Fruit fly (Drosophila melanogaster) whole organism, prepupa: Measurements from ENCODE around the gene CG13898.

Experiments used
- Blimp-1 ChIP-seq: fragments of 200-800 bp; sonication (Bioruptor generic); optimal IDR thresholded peaks from 3 replicates; lab custom pipeline; 2017; ENCODE audit warnings: missing biosample characterization, missing genetic modification characterization, mild to moderate bottlenecking, moderate library complexity, missing genetic modification reagents
- CG10669 ChIP-seq: fragments of 200-800 bp; sonication (Bioruptor generic); optimal IDR thresholded peaks from 3 replicates; lab custom pipeline; 2018; ENCODE audit warnings: missing biosample characterization, mild to moderate bottlenecking, missing genetic modification characterization, moderate library complexity
- CG11294 ChIP-seq: fragments of 200-800 bp; sonication (Bioruptor generic); IDR thresholded peaks from 2 replicates; pipeline ENCODE4 v1.3.6; 2022; ENCODE audit warnings: missing biosample characterization, missing genetic modification characterization
- CG11902 ChIP-seq: fragments of 200-800 bp; sonication (Bioruptor generic); optimal IDR thresholded peaks from 3 replicates; lab custom pipeline; 2016; ENCODE audit warnings: missing biosample characterization, missing genetic modification characterization
- CG15336 ChIP-seq: fragments of 200-800 bp; sonication (Bioruptor generic); IDR thresholded peaks from 2 replicates; pipeline ENCODE4 v1.3.6; 2022; ENCODE audit warnings: missing biosample characterization, missing genetic modification characterization
- CG1621 ChIP-seq: fragments of 200-800 bp; sonication (Bioruptor generic); optimal IDR thresholded peaks from 3 replicates; lab custom pipeline; 2018; ENCODE audit warnings: missing biosample characterization, mild to moderate bottlenecking, missing genetic modification characterization
- CG31627 ChIP-seq: fragments of 200-800 bp; sonication (Bioruptor generic); optimal IDR thresholded peaks from 3 replicates; lab custom pipeline; 2016; ENCODE audit warnings: missing biosample characterization, missing genetic modification characterization
- CG32006 ChIP-seq: fragments of 200-800 bp; sonication (Bioruptor generic); optimal IDR thresholded peaks from 3 replicates; lab custom pipeline; 2017; ENCODE audit warnings: missing biosample characterization, mild to moderate bottlenecking, missing genetic modification characterization
- CG34406 ChIP-seq: fragments of 200-800 bp; sonication (Bioruptor generic); optimal IDR thresholded peaks from 3 replicates; lab custom pipeline; 2016; ENCODE audit warnings: missing biosample characterization, missing genetic modification characterization
- CG3919 ChIP-seq: fragments of 200-800 bp; sonication (Bioruptor generic); optimal IDR thresholded peaks from 3 replicates; lab custom pipeline; 2016; ENCODE audit warnings: missing biosample characterization, missing genetic modification characterization
- CG4318 ChIP-seq: fragments of 200-800 bp; sonication (Bioruptor generic); optimal IDR thresholded peaks from 3 replicates; lab custom pipeline; 2017; ENCODE audit warnings: missing biosample characterization, mild to moderate bottlenecking, missing genetic modification characterization
- CG6163 ChIP-seq: fragments of 200-800 bp; sonication (Bioruptor generic); IDR thresholded peaks from 3 replicates; pipeline ENCODE4 v1.3.6; 2022; ENCODE audit warnings: missing biosample characterization, missing genetic modification characterization
- CG6276 ChIP-seq: fragments of 200-800 bp; sonication (Bioruptor generic); optimal IDR thresholded peaks from 2 replicates; lab custom pipeline; 2017; ENCODE audit warnings: missing biosample characterization, mild to moderate bottlenecking, missing genetic modification characterization
- CG6792 ChIP-seq: fragments of 200-800 bp; sonication (Bioruptor generic); optimal IDR thresholded peaks from 3 replicates; lab custom pipeline; 2016; ENCODE audit warnings: missing biosample characterization, missing genetic modification characterization
- CG6854 ChIP-seq: fragments of 200-800 bp; sonication (Bioruptor generic); optimal IDR thresholded peaks from 2 replicates; lab custom pipeline; 2017; ENCODE audit warnings: missing biosample characterization, mild to moderate bottlenecking, missing genetic modification characterization
- CG7368 ChIP-seq: fragments of 200-800 bp; sonication (Bioruptor generic); optimal IDR thresholded peaks from 3 replicates; lab custom pipeline; 2016; ENCODE audit warnings: missing biosample characterization, missing genetic modification characterization
- CG8119 ChIP-seq: fragments of 200-800 bp; sonication (Bioruptor generic); IDR thresholded peaks from 3 replicates; pipeline ENCODE4 v1.3.6; 2022; ENCODE audit warnings: missing biosample characterization, missing genetic modification characterization
- CG8319 ChIP-seq: fragments of 200-800 bp; sonication (Bioruptor generic); optimal IDR thresholded peaks from 3 replicates; lab custom pipeline; 2016; ENCODE audit warnings: missing biosample characterization, missing genetic modification characterization
- CG8632 ChIP-seq: fragments of 200-800 bp; sonication (Bioruptor generic); optimal IDR thresholded peaks from 3 replicates; lab custom pipeline; 2016; ENCODE audit warnings: missing biosample characterization, missing genetic modification characterization
- Eip75B ChIP-seq: fragments of 200-800 bp; sonication (Bioruptor generic); optimal IDR thresholded peaks from 3 replicates; lab custom pipeline; 2016; ENCODE audit warnings: missing biosample characterization, missing genetic modification characterization
- Eip78C ChIP-seq: fragments of 200-800 bp; sonication (Bioruptor generic); peaks from one replicate; lab custom pipeline; 2016; ENCODE audit warnings: missing biosample characterization, missing genetic modification characterization
- Eip93F ChIP-seq: fragments of 200-800 bp; sonication (Bioruptor generic); optimal IDR thresholded peaks from 2 replicates; lab custom pipeline; 2016; ENCODE audit warnings: missing biosample characterization, mild to moderate bottlenecking, missing genetic modification characterization
- Ets21C ChIP-seq: fragments of 200-800 bp; sonication (Bioruptor generic); optimal IDR thresholded peaks from 3 replicates; lab custom pipeline; 2016; ENCODE audit warnings: missing biosample characterization, missing genetic modification characterization
- Gug ChIP-seq: fragments of 200-800 bp; sonication (Bioruptor generic); IDR thresholded peaks from 2 replicates; pipeline ENCODE4 v1.3.6; 2022; ENCODE audit warnings: missing biosample characterization, missing genetic modification characterization
- Hr38 ChIP-seq: sonication (Bioruptor generic); optimal IDR thresholded peaks from 2 replicates; lab custom pipeline; 2016; ENCODE audit warnings: missing biosample characterization, missing genetic modification characterization
- Hr39 ChIP-seq: fragments of 200-800 bp; sonication (Bioruptor generic); optimal IDR thresholded peaks from 2 replicates; lab custom pipeline; 2016; ENCODE audit warnings: missing biosample characterization, missing genetic modification characterization
- Hr4 ChIP-seq: fragments of 200-800 bp; sonication (Bioruptor generic); optimal IDR thresholded peaks from 3 replicates; lab custom pipeline; 2016; ENCODE audit warnings: missing biosample characterization, missing genetic modification characterization
- Lpt ChIP-seq: fragments of 200-800 bp; sonication (Bioruptor generic); optimal IDR thresholded peaks from 3 replicates; lab custom pipeline; 2016; ENCODE audit warnings: missing biosample characterization, missing genetic modification characterization
- Met ChIP-seq: fragments of 200-800 bp; sonication (Bioruptor generic); optimal IDR thresholded peaks from 3 replicates; lab custom pipeline; 2016; ENCODE audit warnings: missing biosample characterization, missing genetic modification characterization
- OdsH ChIP-seq: fragments of 200-800 bp; sonication (Bioruptor generic); optimal IDR thresholded peaks from 3 replicates; lab custom pipeline; 2016; ENCODE audit warnings: missing biosample characterization, missing genetic modification characterization
- Sox102F ChIP-seq: fragments of 200-800 bp; sonication (Bioruptor generic); optimal IDR thresholded peaks from 2 replicates; lab custom pipeline; 2016; ENCODE audit warnings: missing biosample characterization, mild to moderate bottlenecking, missing genetic modification characterization
- Sox15 ChIP-seq: fragments of 200-800 bp; sonication (Bioruptor generic); optimal IDR thresholded peaks from 3 replicates; lab custom pipeline; 2016; ENCODE audit warnings: missing biosample characterization, missing genetic modification characterization
- achi ChIP-seq: fragments of 200-800 bp; sonication (Bioruptor generic); optimal IDR thresholded peaks from 3 replicates; lab custom pipeline; 2016; ENCODE audit warnings: missing biosample characterization, missing genetic modification characterization
- acj6 ChIP-seq: fragments of 200-800 bp; sonication (Bioruptor generic); optimal IDR thresholded peaks from 3 replicates; lab custom pipeline; 2016; ENCODE audit warnings: missing biosample characterization, missing genetic modification characterization
- dac ChIP-seq: fragments of 200-800 bp; sonication (Bioruptor generic); optimal IDR thresholded peaks from 2 replicates; lab custom pipeline; 2017; ENCODE audit warnings: missing biosample characterization, mild to moderate bottlenecking, missing genetic modification characterization
- dsx ChIP-seq: fragments of 200-800 bp; optimal IDR thresholded peaks from 3 replicates; lab custom pipeline; 2019; ENCODE audit warnings: missing biosample characterization, mild to moderate bottlenecking, missing genetic modification characterization, moderate library complexity; ENCODE audit not compliant: poor library complexity, severe bottlenecking
- esn ChIP-seq: fragments of 200-800 bp; sonication (Bioruptor generic); optimal IDR thresholded peaks from 2 replicates; lab custom pipeline; 2016; ENCODE audit warnings: missing biosample characterization, mild to moderate bottlenecking, missing genetic modification characterization, moderate library complexity
- fd59A ChIP-seq: fragments of 200-800 bp; sonication (Bioruptor generic); optimal IDR thresholded peaks from 2 replicates; lab custom pipeline; 2017; ENCODE audit warnings: missing biosample characterization, mild to moderate bottlenecking, missing genetic modification characterization, missing genetic modification reagents
- fd85E ChIP-seq: fragments of 200-800 bp; sonication (Bioruptor generic); optimal IDR thresholded peaks from 3 replicates; lab custom pipeline; 2016; ENCODE audit warnings: missing biosample characterization, missing genetic modification characterization
- fkh ChIP-seq: fragments of 200-800 bp; sonication (Bioruptor generic); optimal IDR thresholded peaks from 3 replicates; lab custom pipeline; 2017; ENCODE audit warnings: missing biosample characterization, mild to moderate bottlenecking, missing genetic modification characterization, moderate library complexity
- lz ChIP-seq: fragments of 200-800 bp; sonication (Bioruptor generic); optimal IDR thresholded peaks from 3 replicates; lab custom pipeline; 2016; ENCODE audit warnings: missing biosample characterization, missing genetic modification characterization
- net ChIP-seq: fragments of 200-800 bp; sonication (Bioruptor generic); optimal IDR thresholded peaks from 3 replicates; lab custom pipeline; 2016; ENCODE audit warnings: missing biosample characterization, missing genetic modification characterization
- salr ChIP-seq, 2 experiments: fragments of 200-800 bp; sonication (Bioruptor generic); optimal IDR thresholded peaks; 3 replicates each; lab custom pipeline; 2016 to 2018; ENCODE audit warnings: missing biosample characterization in 2 of 2, missing genetic modification characterization in 2 of 2, mild to moderate bottlenecking in 1 of 2
- ss ChIP-seq, 2 experiments: fragments of 200-800 bp; sonication (Bioruptor generic); optimal IDR thresholded peaks; 2 replicates in 1 of 2; 3 replicates in 1 of 2; lab custom pipeline; 2017 to 2018; ENCODE audit warnings: mild to moderate bottlenecking in 2 of 2, missing biosample characterization in 2 of 2, missing genetic modification characterization in 2 of 2, moderate library complexity in 1 of 2
- svp ChIP-seq: fragments of 200-800 bp; sonication (Bioruptor generic); peaks from one replicate; lab custom pipeline; 2016; ENCODE audit warnings: missing biosample characterization, missing genetic modification characterization
- topi ChIP-seq: fragments of 200-800 bp; sonication (Bioruptor generic); optimal IDR thresholded peaks from 3 replicates; lab custom pipeline; 2016; ENCODE audit warnings: missing biosample characterization, missing genetic modification characterization
- vri ChIP-seq: fragments of 200-800 bp; sonication (Bioruptor generic); optimal IDR thresholded peaks from 3 replicates; lab custom pipeline; 2016; ENCODE audit warnings: missing biosample characterization, mild to moderate bottlenecking, missing genetic modification characterization

CG13898 gene

DNA sequence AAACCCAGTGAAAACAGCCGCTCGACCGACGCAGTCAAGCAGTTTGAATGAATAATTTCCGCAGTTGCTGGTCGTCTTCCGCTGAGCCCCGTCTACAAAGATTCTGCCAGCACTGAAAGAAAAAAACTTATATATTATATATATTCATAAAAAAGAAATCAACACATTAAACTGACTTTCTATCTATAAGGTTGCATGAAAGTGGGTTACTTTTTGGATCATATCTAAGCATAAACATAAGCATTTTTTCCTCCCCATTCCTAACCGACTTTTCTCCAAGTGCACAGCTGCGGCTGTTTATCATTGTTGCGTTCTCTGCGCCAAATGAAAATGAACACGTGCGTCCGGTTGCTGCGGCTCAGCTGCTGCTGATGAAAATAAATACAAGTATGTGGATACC is 16.5 kb upstream of the CG13898 start (continued):
- peak; percentile 90 for TF ChIP-seq CG6163 (GFP tag; lab: Robert Waterston, UW)
- peak; percentile 88 for TF ChIP-seq CG8119
- no peak for TF ChIP-seq fkh (GFP tag; lab: Kevin White, UChicago)
- peak; percentile 73 for TF ChIP-seq CG31627 (GFP tag; lab: Kevin White, UChicago)
- TF ChIP-seq svp (GFP tag; lab: Kevin White, UChicago): peak; percentile 94
- peak; percentile 83 for TF ChIP-seq acj6 (GFP tag; lab: Kevin White, UChicago)
- TF ChIP-seq CG15336: peak; percentile 88
- peak; percentile 88 for TF ChIP-seq OdsH (GFP tag; lab: Kevin White, UChicago)
- TF ChIP-seq Ets21C (GFP tag; lab: Kevin White, UChicago): peak; percentile 63
- TF ChIP-seq Sox15 (GFP tag; lab: Kevin White, UChicago): peak; percentile 66
- no peak for TF ChIP-seq fd85E (GFP tag; lab: Kevin White, UChicago)
- TF ChIP-seq Hr4 (GFP tag; lab: Kevin White, UChicago): peak; percentile 66
- peak; percentile 81 for TF ChIP-seq net (GFP tag; lab: Kevin White, UChicago)
- TF ChIP-seq, all 60 proteins: peak for 57

DNA sequence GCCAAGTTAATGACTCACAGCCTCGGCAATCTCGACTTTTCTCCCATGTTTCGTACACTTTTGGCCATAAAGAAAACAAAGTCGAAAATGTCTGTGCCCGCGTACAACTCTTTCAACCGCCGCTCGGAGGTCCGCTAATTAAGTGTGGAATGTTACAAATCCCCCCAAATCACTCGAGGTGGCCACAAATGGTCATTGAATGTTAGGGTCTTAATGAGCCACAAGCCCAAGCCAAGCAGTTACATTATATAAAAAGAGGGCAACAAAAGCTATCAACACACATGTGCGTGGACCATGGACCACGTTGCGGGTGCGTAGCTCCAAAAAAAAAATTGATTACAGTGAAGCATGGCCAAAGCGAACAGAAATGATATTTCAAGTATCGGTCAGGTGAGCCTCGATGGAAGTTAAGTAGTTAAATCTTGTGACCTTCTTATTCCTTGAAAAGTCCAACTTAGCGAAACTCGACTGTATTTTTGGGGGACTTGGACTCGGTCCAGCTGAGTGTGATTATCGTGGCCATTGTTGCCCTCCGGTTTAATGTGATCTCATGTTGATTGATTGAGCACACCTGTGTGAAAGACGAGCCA is 15.5 kb upstream of the CG13898 start:
- peak; percentile 79 for TF ChIP-seq CG31627 (GFP tag; lab: Kevin White, UChicago)
- TF ChIP-seq Blimp-1 (GFP tag; lab: Kevin White, UChicago): peak; percentile 21
- peak; percentile 90 for TF ChIP-seq svp (GFP tag; lab: Kevin White, UChicago)
- TF ChIP-seq CG8319 (GFP tag; lab: Kevin White, UChicago): peak; percentile 49
- TF ChIP-seq CG34406 (GFP tag; lab: Kevin White, UChicago): peak; percentile 60
- peak; percentile 55 for TF ChIP-seq acj6 (GFP tag; lab: Kevin White, UChicago)
- peak; percentile 71 for TF ChIP-seq Sox102F (GFP tag; lab: Kevin White, UChicago)
- TF ChIP-seq lz (GFP tag; lab: Kevin White, UChicago): peak; percentile 77
- no peak for TF ChIP-seq dsx
- TF ChIP-seq Hr39 (GFP tag; lab: Kevin White, UChicago): peak; percentile 80
- TF ChIP-seq CG10669 (GFP tag; lab: Kevin White, UChicago): peak; percentile 7
- peak; percentile 69 for TF ChIP-seq CG11902
- TF ChIP-seq Gug (GFP tag; lab: Robert Waterston, UW): no peak
- peak; percentile 58 for TF ChIP-seq CG6792 (GFP tag; lab: Kevin White, UChicago)
- TF ChIP-seq CG11294 (GFP tag; lab: Robert Waterston, UW): 0 out of 2 replicates have a peak, but pooled peaks have one; percentile 6
- peak; percentile 49 for TF ChIP-seq achi (GFP tag; lab: Kevin White, UChicago)
- peak; percentile 22 for TF ChIP-seq Hr4 (GFP tag; lab: Kevin White, UChicago)
- peak; percentile 36 for TF ChIP-seq vri (GFP tag; lab: Kevin White, UChicago)
- TF ChIP-seq ss (GFP tag; optimal IDR thresholded peaks at IDR 0.05; lab: Kevin White, UChicago): no peak
- TF ChIP-seq fd59A (GFP tag; lab: Kevin White, UChicago): no peak
- TF ChIP-seq fd85E (GFP tag; lab: Kevin White, UChicago): no peak
- TF ChIP-seq CG1621 (tag; lab: Kevin White, UChicago): no peak
- peak; percentile 33 for TF ChIP-seq Eip75B (GFP tag; lab: Kevin White, UChicago)
- peak; percentile 73 for TF ChIP-seq CG6163 (GFP tag; lab: Robert Waterston, UW)
- TF ChIP-seq Eip93F (GFP tag; lab: Kevin White, UChicago): peak; percentile 44
- TF ChIP-seq Eip78C: peak; percentile 89
- no peak for TF ChIP-seq salr (GFP tag; optimal IDR thresholded peaks at IDR 0.05; lab: Kevin White, UChicago)
- peak; percentile 26 for TF ChIP-seq net (GFP tag; lab: Kevin White, UChicago)
- TF ChIP-seq fkh (GFP tag; lab: Kevin White, UChicago): no peak
- peak; percentile 60 for TF ChIP-seq OdsH (GFP tag; lab: Kevin White, UChicago)
- TF ChIP-seq CG4318: peak; percentile 0
- no peak for TF ChIP-seq CG6854 (GFP tag; lab: Kevin White, UChicago)
- no peak for TF ChIP-seq Lpt (GFP tag; lab: Kevin White, UChicago)
- peak; percentile 67 for TF ChIP-seq Ets21C (GFP tag; lab: Kevin White, UChicago)
- peak; percentile 66 for TF ChIP-seq CG3919 (GFP tag; lab: Kevin White, UChicago)
- TF ChIP-seq Met (GFP tag; lab: Kevin White, UChicago): peak; percentile 77
- TF ChIP-seq CG7368 (GFP tag; lab: Kevin White, UChicago): peak; percentile 42
- TF ChIP-seq CG8632 (GFP tag; lab: Kevin White, UChicago): peak; percentile 24
- peak; percentile 73 for TF ChIP-seq esn (GFP tag; lab: Kevin White, UChicago)
- no peak for TF ChIP-seq dac (GFP tag; lab: Kevin White, UChicago)
- peak; percentile 13 for TF ChIP-seq CG32006 (GFP tag; lab: Kevin White, UChicago)
- peak; percentile 2 for TF ChIP-seq CG6276 (GFP tag; lab: Kevin White, UChicago)
- no peak for TF ChIP-seq Hr38 (GFP tag; lab: Kevin White, UChicago)
- TF ChIP-seq topi (GFP tag; lab: Kevin White, UChicago): peak; percentile 79
- TF ChIP-seq CG15336: peak; percentile 25; the same call in 1 of the 2 replicates
- peak; percentile 55 for TF ChIP-seq Sox15 (GFP tag; lab: Kevin White, UChicago)
